Worm (Caenorhabditis elegans) whole organism, L2 larva: ENCODE measurements around the gene F34D10.8.

Source experiments
- F13H6.1 ChIP-seq: sonication (generic microtip); optimal IDR thresholded peaks from 2 replicates; lab custom pipeline; 2016; ENCODE audit warnings: missing genetic modification characterization, missing compliant biosample characterization
- ceh-16 ChIP-seq: fragments of 150-350 bp; optimal IDR thresholded peaks from 2 replicates; lab custom pipeline; 2014; ENCODE audit warnings: missing biosample characterization, missing genetic modification characterization
- fos-1 ChIP-seq: fragments of 150-350 bp; optimal IDR thresholded peaks from 2 replicates; lab custom pipeline; 2014; ENCODE audit warnings: missing biosample characterization, missing genetic modification characterization
- lsy-2 ChIP-seq, 2 experiments: fragments of 150-350 bp in 1 of 2; sonication (generic microtip) in 1 of 2; optimal IDR thresholded peaks; 2 replicates each; lab custom pipeline; 2014 to 2017; ENCODE audit warnings: missing biosample characterization in 2 of 2, missing genetic modification characterization in 2 of 2
- nhr-10 ChIP-seq: sonication (generic microtip); optimal IDR thresholded peaks from 2 replicates; lab custom pipeline; 2017; ENCODE audit warnings: missing biosample characterization, missing genetic modification characterization
- nhr-237 ChIP-seq: fragments of 150-350 bp; optimal IDR thresholded peaks from 2 replicates; lab custom pipeline; 2014; ENCODE audit warnings: missing biosample characterization, missing genetic modification characterization
- snpc-4 ChIP-seq: fragments of 150-350 bp; optimal IDR thresholded peaks from 2 replicates; lab custom pipeline; 2014; ENCODE audit warnings: missing biosample characterization, missing genetic modification characterization
- unc-62 ChIP-seq: fragments of 150-350 bp; optimal IDR thresholded peaks from 2 replicates; lab custom pipeline; 2014; ENCODE audit warnings: missing biosample characterization, missing genetic modification reagents, missing genetic modification characterization

DNA sequence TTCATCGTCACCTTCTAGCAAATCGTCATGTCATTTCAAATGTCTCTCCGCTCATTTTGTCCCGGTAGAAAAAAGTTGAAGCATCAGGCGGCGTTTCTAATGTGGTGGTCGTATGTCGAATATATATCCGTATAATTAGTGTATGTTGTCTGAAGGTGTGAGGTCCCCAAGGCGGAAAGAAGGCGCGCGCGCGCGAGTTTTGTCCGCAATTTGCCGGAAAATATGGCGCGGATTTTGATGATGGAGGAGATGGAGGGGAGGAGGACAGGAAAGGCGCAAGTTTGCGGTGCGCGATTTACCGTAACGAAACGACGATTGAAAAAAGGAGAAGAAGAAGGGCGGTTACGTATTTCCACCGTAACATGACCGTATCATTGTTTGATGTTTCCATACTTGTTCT lies 11.5 kb downstream of the F34D10.8 start:
- TF ChIP-seq ceh-16 (tag; lab: Kevin White, UChicago) (no peak), nhr-10 (no peak), snpc-4 (tag; lab: Kevin White, UChicago) (no peak), unc-62 (GFP tag; lab: Kevin White, UChicago) (no peak), lsy-2 (tag; optimal IDR thresholded peaks at IDR 0.05; lab: Kevin White, UChicago) (no peak), F13H6.1 (tag; lab: Kevin White, UChicago) (no peak), nhr-237 (no peak), fos-1 (no peak)
